Worm (Caenorhabditis elegans) whole organism, early embryonic: Measurements from ENCODE around the gene appg-1.

Experiments used
- aly-1 ChIP-seq: sonication (generic microtip); optimal IDR thresholded peaks from 2 replicates; lab custom pipeline; 2016; ENCODE audit warnings: missing genetic modification characterization, missing compliant biosample characterization
- ets-7 ChIP-seq: sonication (generic microtip); optimal IDR thresholded peaks from 2 replicates; lab custom pipeline; 2016; ENCODE audit warnings: missing genotype, missing genetic modification characterization, missing compliant biosample characterization
- pes-1 ChIP-seq: fragments of 200-800 bp; sonication (Bioruptor generic); IDR thresholded peaks from 2 replicates; pipeline ENCODE4 v1.3.6; 2022; ENCODE audit warnings: missing genetic modification reagents, missing genetic modification characterization, missing compliant biosample characterization
- scrt-1 ChIP-seq: fragments of 200-800 bp; sonication (Bioruptor generic); IDR thresholded peaks from 2 replicates; pipeline ENCODE4 v1.3.6; 2022; ENCODE audit warnings: missing genetic modification characterization, missing compliant biosample characterization
- sea-1 ChIP-seq: fragments of 200-800 bp; sonication (Bioruptor generic); conservative IDR thresholded peaks from 2 replicates; pipeline ENCODE4 v1.3.6; 2022; ENCODE audit warnings: missing genetic modification characterization, missing compliant biosample characterization
- tbx-11 ChIP-seq: fragments of 200-800 bp; sonication (Bioruptor generic); IDR thresholded peaks from 2 replicates; pipeline ENCODE4 v1.3.6; 2022; ENCODE audit warnings: missing genetic modification characterization, missing compliant biosample characterization
- tbx-37 ChIP-seq: fragments of 200-800 bp; sonication (Bioruptor generic); conservative IDR thresholded peaks from 2 replicates; pipeline ENCODE4 v1.3.6; 2022; ENCODE audit warnings: missing genetic modification reagents, missing genetic modification characterization, missing compliant biosample characterization

DNA sequence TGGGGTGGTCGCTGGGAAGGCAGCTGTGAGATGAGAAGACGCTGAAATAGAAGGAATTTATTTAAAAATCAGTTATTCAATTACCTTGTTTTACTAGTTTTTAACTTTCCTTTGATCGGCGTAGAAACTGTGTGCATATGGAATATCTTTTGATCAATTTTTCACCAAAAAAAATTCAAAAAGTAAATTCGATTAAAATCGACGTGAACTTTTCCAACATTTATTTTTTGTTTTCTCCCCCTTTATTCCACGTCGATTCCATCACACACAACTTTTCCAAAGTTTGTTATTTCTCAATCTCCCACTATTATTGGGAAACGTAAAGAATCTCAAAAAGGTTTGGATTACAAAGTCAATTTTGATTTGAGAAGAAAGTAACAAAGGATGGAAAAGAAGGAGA, 34.6 kb downstream of the appg-1 start, which contains the start of gene C07E3.4:
- TF ChIP-seq tbx-37 (GFP tag; lab: Robert Waterston, UW) (no peak), tbx-11 (GFP tag; lab: Robert Waterston, UW) (no peak), aly-1 (tag; lab: Kevin White, UChicago) (no peak), pes-1 (no peak), ets-7 (no peak), scrt-1 (GFP tag; lab: Robert Waterston, UW) (no peak), sea-1 (no peak)
